Fruit fly (Drosophila melanogaster): ENCODE data around the gene CG18135.

CG18135 gene

dm6 chr3L:19016133-19016804 is 18.2 kb upstream of the CG18135 start (continued):
- TF ChIP-seq eg (GFP tag; IDR thresholded peaks at IDR 0.05) (peak; percentile 36; the same call in 1 of the 3 replicates), fd85E (GFP tag; optimal IDR thresholded peaks at IDR 0.05) (peak; percentile 14), CG4318 (GFP tag; optimal IDR thresholded peaks at IDR 0.05) (peak; percentile 45), Smox (GFP tag; optimal IDR thresholded peaks at IDR 0.05) (peak; percentile 29), Eip93F (GFP tag; optimal IDR thresholded peaks at IDR 0.05) (no peak), topi (GFP tag; optimal IDR thresholded peaks at IDR 0.05) (peak; percentile 54), CG8632 (GFP tag; optimal IDR thresholded peaks at IDR 0.05) (peak; percentile 54), cyc (GFP tag; optimal IDR thresholded peaks at IDR 0.05) (peak; percentile 15), Hr4 (GFP tag; optimal IDR thresholded peaks at IDR 0.05) (peak; percentile 76), Ets96B (tag; optimal IDR thresholded peaks at IDR 0.05) (peak; percentile 78), CG6163 (GFP tag; IDR thresholded peaks at IDR 0.05) (0 out of 3 replicates have a peak, but pooled peaks have one; percentile 27), CG3919 (GFP tag; optimal IDR thresholded peaks at IDR 0.05) (peak; percentile 52), dsx (GFP tag; optimal IDR thresholded peaks at IDR 0.05; ENCODE audit: poor library complexity, severe bottlenecking) (peak; percentile 61), Eip75B (GFP tag; optimal IDR thresholded peaks at IDR 0.05) (peak; percentile 32), Hr38 (GFP tag; optimal IDR thresholded peaks at IDR 0.05) (no peak), CG6854 (GFP tag; optimal IDR thresholded peaks at IDR 0.05) (no peak), salr (GFP tag; optimal IDR thresholded peaks at IDR 0.05) (peak in 1 of 2 experiments; percentile 66), CG1621 (tag; optimal IDR thresholded peaks at IDR 0.05) (no peak), svp (GFP tag) (no peak), CG10669 (GFP tag; optimal IDR thresholded peaks at IDR 0.05) (peak; percentile 71), Sox15 (GFP tag; optimal IDR thresholded peaks at IDR 0.05) (peak; percentile 47), Sox14 (GFP tag; optimal IDR thresholded peaks at IDR 0.05) (peak; percentile 70), CG16779 (tag; optimal IDR thresholded peaks at IDR 0.05) (no peak), CG9139 (GFP tag; optimal IDR thresholded peaks at IDR 0.05) (no peak), CG15336 (GFP tag; IDR thresholded peaks at IDR 0.05) (peak; percentile 78), CG31627 (GFP tag; optimal IDR thresholded peaks at IDR 0.05) (peak; percentile 20), Gug (GFP tag; IDR thresholded peaks at IDR 0.05) (peak; percentile 31; the same call in 1 of the 2 replicates), CG32006 (GFP tag; optimal IDR thresholded peaks at IDR 0.05) (peak; percentile 80), CG7368 (GFP tag; optimal IDR thresholded peaks at IDR 0.05) (peak; percentile 17)

dm6 chr3L:19015454-19016054 is 17.5 kb upstream of the CG18135 start:
- TF ChIP-seq vri (GFP tag; optimal IDR thresholded peaks at IDR 0.05) (peak; percentile 72), pdm3 (GFP tag; optimal IDR thresholded peaks at IDR 0.05) (no peak), Eip78C (GFP tag) (peak; percentile 50)

- TF ChIP-seq CG10669 (GFP tag; optimal IDR thresholded peaks at IDR 0.05) (no peak), dsx (GFP tag; optimal IDR thresholded peaks at IDR 0.05; ENCODE audit: poor library complexity, severe bottlenecking) (no peak), CG31627 (GFP tag; optimal IDR thresholded peaks at IDR 0.05) (no peak), salr (GFP tag; optimal IDR thresholded peaks at IDR 0.05) (no peak), svp (GFP tag) (no peak), Hr4 (GFP tag; optimal IDR thresholded peaks at IDR 0.05) (no peak), acj6 (GFP tag; optimal IDR thresholded peaks at IDR 0.05) (no peak), CG34406 (GFP tag; optimal IDR thresholded peaks at IDR 0.05) (no peak), net (GFP tag; optimal IDR thresholded peaks at IDR 0.05) (no peak), Met (GFP tag; optimal IDR thresholded peaks at IDR 0.05) (no peak), Sox102F (GFP tag; optimal IDR thresholded peaks at IDR 0.05) (no peak), Lpt (GFP tag; optimal IDR thresholded peaks at IDR 0.05) (no peak), CG6854 (GFP tag; optimal IDR thresholded peaks at IDR 0.05) (no peak), CG6792 (GFP tag; optimal IDR thresholded peaks at IDR 0.05) (no peak), CG10631 (GFP tag; optimal IDR thresholded peaks at IDR 0.05) (no peak), ss (GFP tag; optimal IDR thresholded peaks at IDR 0.05) (no peak), Eip93F (GFP tag; optimal IDR thresholded peaks at IDR 0.05) (no peak), pdm3 (GFP tag; optimal IDR thresholded peaks at IDR 0.05) (no peak)
These were observed 16.7 kb upstream of the CG18135 start for dm6 chr3L:19014802-19015201.

Measured in whole organism, prepupa.